Worm (Caenorhabditis elegans) whole organism, late embryonic: ENCODE results near the gene sql-1.

ENCODE experiments used
- C08G9.2 ChIP-seq: sonication (generic microtip); optimal IDR thresholded peaks from 2 replicates; lab custom pipeline; 2016; ENCODE audit warnings: mild to moderate bottlenecking, missing genetic modification characterization, moderate library complexity, missing compliant biosample characterization
- F13H6.1 ChIP-seq: sonication (generic microtip); optimal IDR thresholded peaks from 2 replicates; lab custom pipeline; 2016; ENCODE audit warnings: missing genetic modification characterization, missing compliant biosample characterization
- K09A11.1 ChIP-seq: sonication (generic microtip); optimal IDR thresholded peaks from 2 replicates; lab custom pipeline; 2017; ENCODE audit warnings: antibody characterized with exemption, mild to moderate bottlenecking, missing genetic modification characterization, missing compliant biosample characterization; ENCODE audit not compliant: insufficient read depth
- T23F11.4 ChIP-seq: fragments of 200-800 bp; sonication (Bioruptor generic); optimal IDR thresholded peaks from 2 replicates; lab custom pipeline; 2018; ENCODE audit warnings: mild to moderate bottlenecking, missing genetic modification characterization, missing compliant biosample characterization
- Y22D7AL.16 ChIP-seq: sonication (generic microtip); optimal IDR thresholded peaks from 2 replicates; lab custom pipeline; 2016; ENCODE audit warnings: missing genetic modification characterization, missing compliant biosample characterization
- ahr-1 ChIP-seq: sonication (generic microtip); optimal IDR thresholded peaks from 2 replicates; lab custom pipeline; 2016; ENCODE audit warnings: missing genetic modification characterization, missing compliant biosample characterization
- ama-1 ChIP-seq: fragments of 150-350 bp; optimal IDR thresholded peaks from 2 replicates; lab custom pipeline; 2014
- ceh-18 ChIP-seq: sonication (generic microtip); optimal IDR thresholded peaks from 2 replicates; lab custom pipeline; 2016; ENCODE audit warnings: missing genetic modification characterization, missing compliant biosample characterization
- ceh-19 ChIP-seq: fragments of 200-800 bp; sonication (Bioruptor generic); optimal IDR thresholded peaks from 2 replicates; lab custom pipeline; 2018; ENCODE audit warnings: mild to moderate bottlenecking, missing genetic modification characterization, missing compliant biosample characterization
- ceh-2 ChIP-seq: sonication (generic microtip); optimal IDR thresholded peaks from 2 replicates; lab custom pipeline; 2016; ENCODE audit warnings: missing genotype, missing genetic modification characterization, missing compliant biosample characterization
- ceh-24 ChIP-seq: sonication (generic microtip); optimal IDR thresholded peaks from 2 replicates; lab custom pipeline; 2016; ENCODE audit warnings: mild to moderate bottlenecking, missing genetic modification characterization, missing compliant biosample characterization
- ceh-30 ChIP-seq: fragments of 150-350 bp; optimal IDR thresholded peaks from 2 replicates; lab custom pipeline; 2014; ENCODE audit warnings: missing biosample characterization, missing genetic modification characterization
- ceh-31 ChIP-seq: sonication (generic microtip); optimal IDR thresholded peaks from 2 replicates; lab custom pipeline; 2016; ENCODE audit warnings: missing genetic modification characterization, missing compliant biosample characterization
- ceh-45 ChIP-seq: fragments of 200-800 bp; sonication (Bioruptor generic); IDR thresholded peaks from 2 replicates; pipeline ENCODE4 v1.3.6; 2022; ENCODE audit warnings: missing genetic modification reagents, missing genetic modification characterization, missing compliant biosample characterization
- ceh-48 ChIP-seq: sonication (generic microtip); optimal IDR thresholded peaks from 2 replicates; lab custom pipeline; 2016; ENCODE audit warnings: missing genetic modification characterization, inconsistent platforms, missing compliant biosample characterization
- ceh-9 ChIP-seq: sonication (generic microtip); optimal IDR thresholded peaks from 2 replicates; lab custom pipeline; 2016; ENCODE audit warnings: mild to moderate bottlenecking, missing genetic modification characterization, inconsistent platforms, missing compliant biosample characterization
- elt-2 ChIP-seq: sonication (generic microtip); optimal IDR thresholded peaks from 2 replicates; lab custom pipeline; 2016; ENCODE audit warnings: missing genetic modification reagents, missing genetic modification characterization, missing compliant biosample characterization
- ets-4 ChIP-seq: sonication (generic microtip); optimal IDR thresholded peaks from 2 replicates; lab custom pipeline; 2016; ENCODE audit warnings: missing genetic modification characterization, missing compliant biosample characterization
- fax-1 ChIP-seq: sonication (generic microtip); optimal IDR thresholded peaks from 2 replicates; lab custom pipeline; 2016; ENCODE audit warnings: missing genotype, missing genetic modification characterization, missing compliant biosample characterization
- hlh-13 ChIP-seq: fragments of 200-800 bp; sonication (Bioruptor generic); optimal IDR thresholded peaks from 2 replicates; lab custom pipeline; 2018; ENCODE audit warnings: mild to moderate bottlenecking, missing genetic modification characterization, missing compliant biosample characterization
- hlh-15 ChIP-seq: sonication (generic microtip); optimal IDR thresholded peaks from 2 replicates; lab custom pipeline; 2016; ENCODE audit warnings: missing genetic modification characterization, missing compliant biosample characterization
- hlh-30 ChIP-seq: sonication (generic microtip); optimal IDR thresholded peaks from 2 replicates; lab custom pipeline; 2017; ENCODE audit warnings: antibody characterized with exemption, missing genetic modification characterization, missing compliant biosample characterization; ENCODE audit not compliant: insufficient read depth
- lin-11 ChIP-seq: fragments of 200-800 bp; sonication (Bioruptor generic); optimal IDR thresholded peaks from 2 replicates; lab custom pipeline; 2018; ENCODE audit warnings: mild to moderate bottlenecking, missing genetic modification characterization, missing compliant biosample characterization
- mec-3 ChIP-seq: sonication (generic microtip); optimal IDR thresholded peaks from 2 replicates; lab custom pipeline; 2016; ENCODE audit warnings: borderline replicate concordance, missing genetic modification characterization, missing compliant biosample characterization
- nfya-1 ChIP-seq: sonication (generic microtip); optimal IDR thresholded peaks from 2 replicates; lab custom pipeline; 2017; ENCODE audit warnings: missing genetic modification characterization, mild to moderate bottlenecking, missing compliant biosample characterization, antibody characterized with exemption, moderate library complexity
- odd-2 ChIP-seq: sonication (generic microtip); optimal IDR thresholded peaks from 2 replicates; lab custom pipeline; 2017; ENCODE audit warnings: antibody characterized with exemption, mild to moderate bottlenecking, missing genetic modification characterization, missing compliant biosample characterization
- pag-3 ChIP-seq: sonication (generic microtip); optimal IDR thresholded peaks from 2 replicates; lab custom pipeline; 2016; ENCODE audit warnings: missing compliant biosample characterization, missing genetic modification characterization, borderline replicate concordance
- pat-9 ChIP-seq: fragments of 200-800 bp; sonication (Bioruptor generic); optimal IDR thresholded peaks from 2 replicates; lab custom pipeline; 2018; ENCODE audit warnings: mild to moderate bottlenecking, missing genetic modification characterization, moderate library complexity, missing compliant biosample characterization
- pax-1 ChIP-seq: fragments of 150-350 bp; optimal IDR thresholded peaks from 2 replicates; lab custom pipeline; 2014; ENCODE audit warnings: missing biosample characterization, missing genetic modification characterization
- pha-2 ChIP-seq: sonication (generic microtip); optimal IDR thresholded peaks from 2 replicates; lab custom pipeline; 2017; ENCODE audit warnings: mild to moderate bottlenecking, missing genetic modification characterization, missing compliant biosample characterization
- pha-4 ChIP-seq: fragments of 150-350 bp; optimal IDR thresholded peaks from 2 replicates; lab custom pipeline; 2018; ENCODE audit warnings: missing biosample characterization, missing genetic modification reagents, missing genetic modification characterization
- pros-1 ChIP-seq: fragments of 150-350 bp; optimal IDR thresholded peaks from 2 replicates; lab custom pipeline; 2014; ENCODE audit warnings: missing biosample characterization, missing genetic modification reagents, missing genetic modification characterization
- ref-2 ChIP-seq: sonication (generic microtip); optimal IDR thresholded peaks from 2 replicates; lab custom pipeline; 2016; ENCODE audit warnings: missing genetic modification characterization, missing compliant biosample characterization
- rnt-1 ChIP-seq: sonication (generic microtip); optimal IDR thresholded peaks from 2 replicates; lab custom pipeline; 2016; ENCODE audit warnings: missing genetic modification characterization, missing compliant biosample characterization
- sdc-2 ChIP-seq: sonication (generic microtip); optimal IDR thresholded peaks from 2 replicates; lab custom pipeline; 2016; ENCODE audit warnings: missing genotype, missing genetic modification characterization, missing compliant biosample characterization
- sox-2 ChIP-seq: fragments of 200-800 bp; sonication (Bioruptor generic); IDR thresholded peaks from 2 replicates; pipeline ENCODE4 v1.3.6; 2022; ENCODE audit warnings: missing genetic modification reagents, missing genetic modification characterization, missing compliant biosample characterization
- sox-4 ChIP-seq: sonication (generic microtip); optimal IDR thresholded peaks from 2 replicates; lab custom pipeline; 2017; ENCODE audit warnings: mild to moderate bottlenecking, missing genetic modification characterization, inconsistent platforms, missing compliant biosample characterization
- syd-9 ChIP-seq: sonication (generic microtip); optimal IDR thresholded peaks from 2 replicates; lab custom pipeline; 2016; ENCODE audit warnings: mild to moderate bottlenecking, missing genetic modification characterization, moderate library complexity, missing compliant biosample characterization
- unc-55 ChIP-seq: sonication (generic microtip); optimal IDR thresholded peaks from 2 replicates; lab custom pipeline; 2017; ENCODE audit warnings: missing biosample characterization, missing genetic modification reagents, missing genetic modification characterization
- unc-86 ChIP-seq: sonication (generic microtip); optimal IDR thresholded peaks from 2 replicates; lab custom pipeline; 2016; ENCODE audit warnings: missing genetic modification characterization, missing compliant biosample characterization
- zip-5 ChIP-seq: sonication (generic microtip); optimal IDR thresholded peaks from 2 replicates; lab custom pipeline; 2016; ENCODE audit warnings: missing genetic modification characterization, missing compliant biosample characterization

The sql-1 gene

DNA sequence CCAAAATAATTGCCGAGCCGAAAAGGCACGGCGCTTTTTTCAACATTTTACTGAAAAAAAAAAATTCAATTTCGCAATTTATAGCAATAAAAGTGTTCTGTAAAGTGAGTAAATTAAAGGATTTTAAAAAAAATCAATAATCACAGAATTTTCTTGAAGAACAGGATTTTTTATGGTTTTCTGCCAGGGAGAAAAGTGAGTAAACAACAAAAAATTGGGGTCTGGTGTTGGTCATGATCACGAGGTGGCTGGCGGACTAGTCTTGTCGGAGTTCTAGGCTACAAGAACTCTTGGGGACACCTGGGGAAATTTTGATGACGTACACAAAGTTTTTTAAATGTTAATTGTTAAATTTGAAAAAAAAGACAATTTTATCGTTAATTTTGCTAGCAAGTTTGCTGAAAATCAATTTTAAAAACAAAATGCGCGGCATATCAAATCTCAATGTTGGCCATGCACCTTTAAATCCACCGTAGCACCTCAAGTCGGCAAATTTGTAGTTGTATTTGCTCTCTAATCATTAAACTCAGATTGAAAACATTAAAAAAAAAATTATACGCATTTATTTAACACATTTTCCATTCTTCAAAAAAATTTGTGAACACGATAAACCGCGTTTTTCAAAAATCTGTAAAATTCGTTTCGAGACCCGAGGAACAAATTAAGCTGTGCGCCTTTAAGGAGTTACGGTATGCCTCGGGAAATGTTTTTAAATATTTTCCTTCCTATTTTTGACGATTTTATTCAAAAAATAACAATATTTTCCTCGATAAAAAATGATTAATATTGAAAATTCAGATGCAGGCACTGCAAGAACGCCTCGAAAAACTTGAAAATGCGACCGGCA lies 42.3 kb upstream of the sql-1 start, which contains the start of the genes scav-3 and Y49E10.21:
TSS of gene scav-3 (minus strand) at position 50 of the 847 bp plus-strand sequence.
TSS of gene Y49E10.21 (plus strand) at position 797 of the 847 bp plus-strand sequence.
- no peak for TF ChIP-seq elt-2 (tag; lab: Kevin White, UChicago)
- peak; percentile 75 for TF ChIP-seq hlh-30 (tag; lab: Kevin White, UChicago)
- no peak for TF ChIP-seq hlh-15 (tag; lab: Kevin White, UChicago)
- TF ChIP-seq ets-4 (tag; lab: Kevin White, UChicago): peak; percentile 43
- TF ChIP-seq ceh-2 (tag; lab: Kevin White, UChicago): no peak
- no peak for TF ChIP-seq pros-1 (tag; lab: Kevin White, UChicago)
- TF ChIP-seq Y22D7AL.16 (tag; lab: Kevin White, UChicago): no peak
- TF ChIP-seq ceh-31 (tag; lab: Kevin White, UChicago): peak; percentile 37

- TF ChIP-seq mec-3 (tag; lab: Kevin White, UChicago) (no peak), sox-2 (no peak), sdc-2 (tag; lab: Kevin White, UChicago) (no peak), hlh-13 (no peak), nfya-1 (tag; lab: Kevin White, UChicago) (no peak), ahr-1 (tag; lab: Kevin White, UChicago) (no peak), ceh-2 (tag; lab: Kevin White, UChicago) (no peak), ceh-19 (no peak), ceh-45 (GFP tag; lab: Robert Waterston, UW) (no peak), T23F11.4 (no peak), zip-5 (tag; lab: Kevin White, UChicago) (no peak), rnt-1 (tag; lab: Kevin White, UChicago) (no peak), hlh-15 (tag; lab: Kevin White, UChicago) (no peak), sox-4 (no peak)
Measured at ce11 chrIII:12458970-12459369, 40.4 kb upstream of the sql-1 start.

DNA sequence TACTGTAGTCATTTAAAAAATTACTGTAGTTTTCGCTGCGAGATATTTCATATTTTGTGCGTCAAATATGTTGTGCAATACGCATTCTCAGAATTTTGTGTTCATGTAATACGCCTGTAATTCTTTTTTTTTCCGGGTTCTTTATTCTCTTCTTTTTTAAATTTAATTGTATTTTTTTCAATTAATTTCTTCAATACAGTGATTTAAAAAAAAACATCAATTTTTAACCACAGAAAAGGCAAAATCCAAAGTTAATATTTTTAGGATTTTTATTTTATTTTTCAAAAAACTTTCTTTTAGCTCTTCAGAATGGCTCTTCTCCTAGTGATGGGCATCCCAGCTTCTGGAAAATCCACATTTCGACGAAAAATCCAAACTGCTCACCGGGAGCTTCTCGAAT lies 33.0 kb upstream of the sql-1 start, which contains the start of gene pstk-1:
TSS of gene pstk-1 (plus strand) at position 301 of the 400 bp plus-strand sequence.
- TF ChIP-seq F13H6.1: no peak
- TF ChIP-seq unc-86 (tag; lab: Kevin White, UChicago): no peak
- TF ChIP-seq mec-3 (tag; lab: Kevin White, UChicago): no peak
- no peak for TF ChIP-seq odd-2 (tag; lab: Kevin White, UChicago)
- TF ChIP-seq pha-4 (tag; lab: Kevin White, UChicago): no peak
- TF ChIP-seq pros-1 (tag; lab: Kevin White, UChicago): no peak
- TF ChIP-seq ceh-24: no peak
- no peak for TF ChIP-seq ceh-48 (tag; lab: Kevin White, UChicago)
- no peak for TF ChIP-seq zip-5 (tag; lab: Kevin White, UChicago)
- no peak for TF ChIP-seq ama-1 (lab: Kevin White, UChicago)
- no peak for TF ChIP-seq K09A11.1 (tag; lab: Kevin White, UChicago)
- no peak for TF ChIP-seq pha-2 (tag; lab: Kevin White, UChicago)
- TF ChIP-seq hlh-30 (tag; lab: Kevin White, UChicago): no peak
- no peak for TF ChIP-seq ceh-18 (tag; lab: Kevin White, UChicago)
- TF ChIP-seq pag-3 (tag; lab: Kevin White, UChicago): no peak
- TF ChIP-seq lin-11 (tag; lab: Kevin White, UChicago): no peak
- TF ChIP-seq hlh-13: no peak

DNA sequence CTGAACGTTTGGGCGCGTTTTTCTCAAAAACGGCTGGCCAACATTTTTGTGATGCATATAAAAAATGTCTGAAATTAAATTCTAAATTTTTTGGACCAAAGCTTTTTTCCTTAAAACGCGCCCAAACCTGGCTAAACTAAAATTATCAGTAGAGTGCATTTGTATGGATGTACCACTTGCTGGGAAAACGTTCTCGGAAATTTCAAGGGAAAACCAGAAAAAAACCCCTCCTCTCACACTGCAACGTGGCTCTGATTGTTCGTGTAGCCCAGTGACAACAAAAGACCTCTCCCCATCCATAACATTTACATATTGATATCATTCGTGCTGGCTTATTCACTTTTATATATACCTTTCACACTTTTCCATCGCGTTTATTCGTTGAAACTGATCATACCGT lies 30.5 kb upstream of the sql-1 start, which contains the start of gene Y49E10.29:
TSS of gene Y49E10.29 (plus strand) at position 301 of the 400 bp plus-strand sequence.
- no peak for TF ChIP-seq pax-1 (tag; lab: Kevin White, UChicago)
- no peak for TF ChIP-seq pat-9 (tag; lab: Kevin White, UChicago)
- TF ChIP-seq C08G9.2 (tag; lab: Kevin White, UChicago): no peak
- no peak for TF ChIP-seq ref-2
- TF ChIP-seq unc-55 (GFP tag; lab: Kevin White, UChicago): no peak
- no peak for TF ChIP-seq ceh-19
- TF ChIP-seq zip-5 (tag; lab: Kevin White, UChicago): no peak
- no peak for TF ChIP-seq ceh-2 (tag; lab: Kevin White, UChicago)
- TF ChIP-seq pros-1 (tag; lab: Kevin White, UChicago): no peak
- TF ChIP-seq ceh-30 (tag; lab: Kevin White, UChicago): no peak
- no peak for TF ChIP-seq pha-2 (tag; lab: Kevin White, UChicago)
- TF ChIP-seq syd-9 (tag; lab: Kevin White, UChicago): no peak
- no peak for TF ChIP-seq fax-1 (tag; lab: Kevin White, UChicago)
- no peak for TF ChIP-seq ceh-9
- no peak for TF ChIP-seq K09A11.1 (tag; lab: Kevin White, UChicago)
- TF ChIP-seq ceh-48 (tag; lab: Kevin White, UChicago): no peak
- TF ChIP-seq, all 69 proteins: peak for 0
